Fruit fly (Drosophila melanogaster): ENCODE data around the gene gb.

The gb gene

dm6 chr3R:27150685-27151515, 38.8 kb upstream of the gb start, which contains the start of gene CG6051:
Gene CG6051, minus strand, starts transcription at chr3R:27151069.
- TF ChIP-seq Met (GFP tag; optimal IDR thresholded peaks at IDR 0.05): no peak
- TF ChIP-seq Eip93F (GFP tag; optimal IDR thresholded peaks at IDR 0.05): no peak
- TF ChIP-seq Eip75B (GFP tag; optimal IDR thresholded peaks at IDR 0.05): peak; percentile 28
- no peak for TF ChIP-seq CG15336 (GFP tag; IDR thresholded peaks at IDR 0.05)
- TF ChIP-seq CG11902 (GFP tag; optimal IDR thresholded peaks at IDR 0.05): no peak
- no peak for TF ChIP-seq Blimp-1 (GFP tag; optimal IDR thresholded peaks at IDR 0.05)
- peak; percentile 66 for TF ChIP-seq CG6854 (GFP tag; optimal IDR thresholded peaks at IDR 0.05)
- peak; percentile 29 for TF ChIP-seq pdm3 (GFP tag; optimal IDR thresholded peaks at IDR 0.05)
- TF ChIP-seq Eip78C (GFP tag): peak; percentile 44
- TF ChIP-seq CG8119 (GFP tag; IDR thresholded peaks at IDR 0.05): no peak
- no peak for TF ChIP-seq Ets96B (tag; optimal IDR thresholded peaks at IDR 0.05)
- TF ChIP-seq CG4318 (GFP tag; optimal IDR thresholded peaks at IDR 0.05): peak; percentile 2
- no peak for TF ChIP-seq CG10669 (GFP tag; optimal IDR thresholded peaks at IDR 0.05)
- TF ChIP-seq dac (GFP tag; optimal IDR thresholded peaks at IDR 0.05): no peak
- TF ChIP-seq fd59A (GFP tag; optimal IDR thresholded peaks at IDR 0.05): no peak
- peak; percentile 34 for TF ChIP-seq Sox15 (GFP tag; optimal IDR thresholded peaks at IDR 0.05)
- no peak for TF ChIP-seq CG8319 (GFP tag; optimal IDR thresholded peaks at IDR 0.05)
- TF ChIP-seq CG6792 (GFP tag; optimal IDR thresholded peaks at IDR 0.05): peak; percentile 28
- TF ChIP-seq Hr4 (GFP tag; optimal IDR thresholded peaks at IDR 0.05): peak; percentile 54
- peak; percentile 54 for TF ChIP-seq CG3919 (GFP tag; optimal IDR thresholded peaks at IDR 0.05)
- peak; percentile 42 for TF ChIP-seq acj6 (GFP tag; optimal IDR thresholded peaks at IDR 0.05)
- peak; percentile 84 for TF ChIP-seq svp (GFP tag)
- no peak for TF ChIP-seq eg (GFP tag; IDR thresholded peaks at IDR 0.05)
- TF ChIP-seq OdsH (GFP tag; optimal IDR thresholded peaks at IDR 0.05): peak; percentile 38
- TF ChIP-seq Smox (GFP tag; optimal IDR thresholded peaks at IDR 0.05): peak; percentile 41
- TF ChIP-seq cyc (GFP tag; optimal IDR thresholded peaks at IDR 0.05): peak; percentile 44
- TF ChIP-seq CG6163 (GFP tag; IDR thresholded peaks at IDR 0.05): no peak
- TF ChIP-seq CG34406 (GFP tag; optimal IDR thresholded peaks at IDR 0.05): peak; percentile 16
- no peak for TF ChIP-seq CG11762 (GFP tag; optimal IDR thresholded peaks at IDR 0.05; ENCODE audit: insufficient read depth)
- peak; percentile 7 for TF ChIP-seq dsx (GFP tag; optimal IDR thresholded peaks at IDR 0.05; ENCODE audit: poor library complexity, severe bottlenecking)
- TF ChIP-seq fkh (GFP tag; optimal IDR thresholded peaks at IDR 0.05): peak; percentile 52
- TF ChIP-seq Lpt (GFP tag; optimal IDR thresholded peaks at IDR 0.05): no peak
- no peak for TF ChIP-seq CG9139 (GFP tag; optimal IDR thresholded peaks at IDR 0.05)
- peak; percentile 24 for TF ChIP-seq esn (GFP tag; optimal IDR thresholded peaks at IDR 0.05)
- no peak for TF ChIP-seq Gug (GFP tag; IDR thresholded peaks at IDR 0.05)
- TF ChIP-seq CG11294 (GFP tag; IDR thresholded peaks at IDR 0.05): no peak
- peak; percentile 21 for TF ChIP-seq CG6808 (GFP tag; optimal IDR thresholded peaks at IDR 0.05)
- peak; percentile 41 for TF ChIP-seq CG10631 (GFP tag; optimal IDR thresholded peaks at IDR 0.05)
- TF ChIP-seq Sox102F (GFP tag; optimal IDR thresholded peaks at IDR 0.05): no peak
- peak; percentile 37 for TF ChIP-seq CG3032 (tag; optimal IDR thresholded peaks at IDR 0.05)
- TF ChIP-seq net (GFP tag; optimal IDR thresholded peaks at IDR 0.05): peak; percentile 16
- TF ChIP-seq Sox14 (GFP tag; optimal IDR thresholded peaks at IDR 0.05): peak; percentile 34
- no peak for TF ChIP-seq CG1621 (tag; optimal IDR thresholded peaks at IDR 0.05)
- no peak for TF ChIP-seq Hr38 (GFP tag; optimal IDR thresholded peaks at IDR 0.05)
- TF ChIP-seq CG6276 (GFP tag; optimal IDR thresholded peaks at IDR 0.05): peak; percentile 55
- TF ChIP-seq ss (GFP tag; optimal IDR thresholded peaks at IDR 0.05): peak; percentile 41 to 46
- peak; percentile 62 for TF ChIP-seq CG32006 (GFP tag; optimal IDR thresholded peaks at IDR 0.05)
- peak; percentile 61 for TF ChIP-seq CG31627 (GFP tag; optimal IDR thresholded peaks at IDR 0.05)
- peak; percentile 37 for TF ChIP-seq achi (GFP tag; optimal IDR thresholded peaks at IDR 0.05)
- no peak for TF ChIP-seq CG8632 (GFP tag; optimal IDR thresholded peaks at IDR 0.05)
- TF ChIP-seq salr (GFP tag; optimal IDR thresholded peaks at IDR 0.05): peak; percentile 7
